Worm (Caenorhabditis elegans): Measurements from ENCODE around the gene Y41D4B.24.

Y41D4B.24 gene

ce11 chrIV:1707960-1708359 is 26.0 kb upstream of the Y41D4B.24 start:
- TF ChIP-seq bed-3 (GFP tag; optimal IDR thresholded peaks at IDR 0.05) (no peak), zip-8 (tag; optimal IDR thresholded peaks at IDR 0.05) (no peak), ceh-39 (tag; optimal IDR thresholded peaks at IDR 0.05) (no peak), unc-120 (tag; optimal IDR thresholded peaks at IDR 0.05; ENCODE audit: poor library complexity, severe bottlenecking) (no peak), nhr-76 (tag; optimal IDR thresholded peaks at IDR 0.05) (no peak), drap-1 (GFP tag; optimal IDR thresholded peaks at IDR 0.05) (no peak), blmp-1 (tag; optimal IDR thresholded peaks at IDR 0.05) (no peak), elt-3 (tag; optimal IDR thresholded peaks at IDR 0.05) (no peak), tbx-8 (GFP tag; optimal IDR thresholded peaks at IDR 0.05) (no peak), mls-2 (tag; optimal IDR thresholded peaks at IDR 0.05) (no peak), elt-1 (tag; optimal IDR thresholded peaks at IDR 0.05; ENCODE audit: borderline replicate concordance, insufficient read depth) (no peak), sem-2 (GFP tag; optimal IDR thresholded peaks at IDR 0.05) (no peak), sptf-1 (tag; optimal IDR thresholded peaks at IDR 0.05) (no peak), ztf-11 (tag; optimal IDR thresholded peaks at IDR 0.05) (no peak), nhr-2 (tag; optimal IDR thresholded peaks at IDR 0.05) (no peak), mab-5 (tag; optimal IDR thresholded peaks at IDR 0.05) (no peak), unc-62 (GFP tag; optimal IDR thresholded peaks at IDR 0.05) (no peak), M03D4.4 (tag; optimal IDR thresholded peaks at IDR 0.05) (no peak), ham-2 (GFP tag; optimal IDR thresholded peaks at IDR 0.05) (no peak)

- TF ChIP-seq ceh-39 (tag; optimal IDR thresholded peaks at IDR 0.05): no peak
- no peak for TF ChIP-seq nhr-28 (tag; optimal IDR thresholded peaks at IDR 0.05)
- TF ChIP-seq nhr-237 (tag; optimal IDR thresholded peaks at IDR 0.05): no peak
- no peak for TF ChIP-seq zip-8 (tag; optimal IDR thresholded peaks at IDR 0.05)
- TF ChIP-seq ham-2 (GFP tag; optimal IDR thresholded peaks at IDR 0.05): no peak
- TF ChIP-seq ces-1 (GFP tag; optimal IDR thresholded peaks at IDR 0.05): no peak
- no peak for TF ChIP-seq snpc-4 (tag; optimal IDR thresholded peaks at IDR 0.05)
These were observed 25.0 kb upstream of the Y41D4B.24 start, which contains the start of gene K08D12.4 for ce11 chrIV:1706996-1707395. K08D12.4 (plus strand) TSS chrIV:1707296.

- no peak for TF ChIP-seq cnd-1 (tag; optimal IDR thresholded peaks at IDR 0.05)
- no peak for TF ChIP-seq nhr-12 (tag; optimal IDR thresholded peaks at IDR 0.05)
- TF ChIP-seq bed-3 (GFP tag; optimal IDR thresholded peaks at IDR 0.05): no peak
- no peak for TF ChIP-seq unc-62 (GFP tag; optimal IDR thresholded peaks at IDR 0.05)
- TF ChIP-seq zip-8 (tag; optimal IDR thresholded peaks at IDR 0.05): no peak
- no peak for TF ChIP-seq drap-1 (GFP tag; optimal IDR thresholded peaks at IDR 0.05)
- no peak for TF ChIP-seq nhr-28 (tag; optimal IDR thresholded peaks at IDR 0.05)
- no peak for TF ChIP-seq ceh-43 (GFP tag; optimal IDR thresholded peaks at IDR 0.05)
- TF ChIP-seq mep-1 (tag; optimal IDR thresholded peaks at IDR 0.05): no peak
- no peak for TF ChIP-seq elt-1 (tag; optimal IDR thresholded peaks at IDR 0.05; ENCODE audit: borderline replicate concordance, insufficient read depth)
- TF ChIP-seq mab-5 (tag; optimal IDR thresholded peaks at IDR 0.05): no peak
- no peak for TF ChIP-seq ceh-39 (tag; optimal IDR thresholded peaks at IDR 0.05)
- no peak for TF ChIP-seq mls-2 (tag; optimal IDR thresholded peaks at IDR 0.05)
These were observed 17.6 kb upstream of the Y41D4B.24 start, which contains the start of gene bus-2 for ce11 chrIV:1699599-1699998. bus-2 (plus strand) TSS chrIV:1699899.

ce11 chrIV:1691651-1692050 is 9.7 kb upstream of the Y41D4B.24 start:
- peak; percentile 63 for TF ChIP-seq ces-1 (GFP tag; optimal IDR thresholded peaks at IDR 0.05)
- TF ChIP-seq elt-1 (tag; optimal IDR thresholded peaks at IDR 0.05; ENCODE audit: borderline replicate concordance, insufficient read depth): no peak

- peak; percentile 6 for TF ChIP-seq M03D4.4 (tag; optimal IDR thresholded peaks at IDR 0.05)
- no peak for TF ChIP-seq nhr-237 (tag; optimal IDR thresholded peaks at IDR 0.05)
- peak; percentile 8 for TF ChIP-seq lin-32 (GFP tag; optimal IDR thresholded peaks at IDR 0.05)
- TF ChIP-seq unc-39 (tag; optimal IDR thresholded peaks at IDR 0.05): no peak
- TF ChIP-seq sptf-1 (tag; optimal IDR thresholded peaks at IDR 0.05): peak; percentile 70
- TF ChIP-seq ceh-43 (GFP tag; optimal IDR thresholded peaks at IDR 0.05): no peak
- TF ChIP-seq mep-1 (tag; optimal IDR thresholded peaks at IDR 0.05): no peak
- TF ChIP-seq cnd-1 (tag; optimal IDR thresholded peaks at IDR 0.05): peak; percentile 18
- TF ChIP-seq unc-62 (GFP tag; optimal IDR thresholded peaks at IDR 0.05): no peak
- peak; percentile 34 for TF ChIP-seq tbx-8 (GFP tag; optimal IDR thresholded peaks at IDR 0.05)
- TF ChIP-seq unc-120 (tag; optimal IDR thresholded peaks at IDR 0.05; ENCODE audit: poor library complexity, severe bottlenecking): no peak
These were observed 5.2 kb upstream of the Y41D4B.24 start for ce11 chrIV:1687151-1687550.

- TF ChIP-seq mep-1 (tag; optimal IDR thresholded peaks at IDR 0.05) (no peak), M03D4.4 (tag; optimal IDR thresholded peaks at IDR 0.05) (no peak), pha-4 (tag; optimal IDR thresholded peaks at IDR 0.05) (no peak), lsy-2 (tag; optimal IDR thresholded peaks at IDR 0.05) (no peak), ceh-83 (GFP tag; optimal IDR thresholded peaks at IDR 0.05) (no peak), unc-62 (GFP tag; optimal IDR thresholded peaks at IDR 0.05) (no peak), lin-13 (tag; optimal IDR thresholded peaks at IDR 0.05) (no peak), nhr-76 (tag; optimal IDR thresholded peaks at IDR 0.05) (no peak), drap-1 (GFP tag; optimal IDR thresholded peaks at IDR 0.05) (no peak), unc-39 (tag; optimal IDR thresholded peaks at IDR 0.05) (no peak), blmp-1 (tag; optimal IDR thresholded peaks at IDR 0.05) (no peak), mab-5 (tag; optimal IDR thresholded peaks at IDR 0.05) (no peak), unc-120 (tag; optimal IDR thresholded peaks at IDR 0.05; ENCODE audit: poor library complexity, severe bottlenecking) (no peak), sptf-1 (tag; optimal IDR thresholded peaks at IDR 0.05) (no peak), ham-2 (GFP tag; optimal IDR thresholded peaks at IDR 0.05) (no peak), flh-1 (GFP tag; optimal IDR thresholded peaks at IDR 0.05) (no peak), sem-2 (GFP tag; optimal IDR thresholded peaks at IDR 0.05) (no peak), tbx-8 (GFP tag; optimal IDR thresholded peaks at IDR 0.05) (no peak), elt-1 (tag; optimal IDR thresholded peaks at IDR 0.05; ENCODE audit: borderline replicate concordance, insufficient read depth) (no peak), elt-3 (tag; optimal IDR thresholded peaks at IDR 0.05) (no peak)
These were observed 2.7 kb downstream of the Y41D4B.24 start for ce11 chrIV:1679227-1679626.

All from whole organism, mixed stage, embryonic.